Fruit fly (Drosophila melanogaster) whole organism, embryonic: Measurements from ENCODE around the gene Tep4.

Experiments used
- Bgb ChIP-seq: fragments of 200-800 bp; sonication (Bioruptor generic); IDR thresholded peaks from 2 replicates; pipeline ENCODE4 v1.3.6; 2022; ENCODE audit warnings: missing biosample characterization, missing genetic modification characterization; ENCODE audit not compliant: partially characterized antibody
- CG12659 ChIP-seq: fragments of 200-800 bp; sonication (Bioruptor generic); optimal IDR thresholded peaks from 3 replicates; lab custom pipeline; 2017; ENCODE audit warnings: mild to moderate bottlenecking, missing biosample characterization, missing genetic modification reagents, missing genetic modification characterization
- CG12744 ChIP-seq: fragments of 200-800 bp; sonication (Bioruptor generic); optimal IDR thresholded peaks from 2 replicates; lab custom pipeline; 2016; ENCODE audit warnings: missing biosample characterization, missing genetic modification characterization
- CG13287 ChIP-seq: fragments of 200-800 bp; sonication (Bioruptor generic); IDR thresholded peaks from 2 replicates; pipeline ENCODE4 v1.3.6; 2022; ENCODE audit warnings: missing biosample characterization, missing genetic modification characterization; ENCODE audit not compliant: partially characterized antibody
- CG14710 ChIP-seq: fragments of 200-800 bp; sonication (Bioruptor generic); optimal IDR thresholded peaks from 3 replicates; lab custom pipeline; 2019; ENCODE audit warnings: missing biosample characterization, mild to moderate bottlenecking, missing genetic modification characterization, moderate library complexity
- CG15514 ChIP-seq: fragments of 200-800 bp; sonication (Bioruptor generic); optimal IDR thresholded peaks from 3 replicates; lab custom pipeline; 2017; ENCODE audit warnings: missing biosample characterization, missing genetic modification characterization, mild to moderate bottlenecking, moderate library complexity, missing genetic modification reagents
- CG2116 ChIP-seq: fragments of 200-800 bp; sonication (Bioruptor generic); optimal IDR thresholded peaks from 3 replicates; lab custom pipeline; 2018; ENCODE audit warnings: missing biosample characterization, mild to moderate bottlenecking, missing genetic modification characterization
- CG2120 ChIP-seq: fragments of 200-800 bp; sonication (Bioruptor generic); optimal IDR thresholded peaks from 3 replicates; lab custom pipeline; 2016; ENCODE audit warnings: missing biosample characterization, missing genetic modification characterization
- CG2129 ChIP-seq: fragments of 200-800 bp; sonication (Bioruptor generic); IDR thresholded peaks from 2 replicates; pipeline ENCODE4 v1.3.6; 2022; ENCODE audit warnings: missing biosample characterization, missing genetic modification characterization; ENCODE audit not compliant: partially characterized antibody
- CG2712 ChIP-seq: fragments of 200-800 bp; optimal IDR thresholded peaks from 3 replicates; lab custom pipeline; 2019; ENCODE audit warnings: missing biosample characterization, mild to moderate bottlenecking, missing genetic modification characterization, moderate library complexity
- CG30403 ChIP-seq: fragments of 200-800 bp; sonication (Bioruptor generic); optimal IDR thresholded peaks from 3 replicates; lab custom pipeline; 2016; ENCODE audit warnings: missing biosample characterization, missing genetic modification characterization
- CG34224 ChIP-seq: fragments of 200-800 bp; sonication (Bioruptor generic); IDR thresholded peaks from 3 replicates; pipeline ENCODE4 v1.3.6; 2022; ENCODE audit warnings: missing biosample characterization, missing genetic modification characterization; ENCODE audit not compliant: partially characterized antibody
- CG3995 ChIP-seq: fragments of 200-800 bp; sonication (Bioruptor generic); optimal IDR thresholded peaks from 3 replicates; lab custom pipeline; 2016; ENCODE audit warnings: missing biosample characterization, missing genetic modification characterization
- CG4617 ChIP-seq: fragments of 200-800 bp; sonication (Bioruptor generic); optimal IDR thresholded peaks from 3 replicates; lab custom pipeline; 2016; ENCODE audit warnings: missing biosample characterization, missing genetic modification characterization, borderline replicate concordance
- CG6791 ChIP-seq: fragments of 200-800 bp; sonication (Bioruptor generic); IDR thresholded peaks from 3 replicates; pipeline ENCODE4 v1.3.6; 2022; ENCODE audit warnings: missing biosample characterization, missing genetic modification characterization; ENCODE audit not compliant: partially characterized antibody
- CrebB ChIP-seq: fragments of 200-800 bp; sonication (Bioruptor generic); optimal IDR thresholded peaks from 3 replicates; lab custom pipeline; 2018; ENCODE audit warnings: missing biosample characterization, mild to moderate bottlenecking, missing genetic modification characterization
- Deaf1 ChIP-seq: fragments of 200-800 bp; optimal IDR thresholded peaks from 3 replicates; lab custom pipeline; 2019; ENCODE audit warnings: missing biosample characterization, mild to moderate bottlenecking, missing genetic modification characterization, moderate library complexity
- Dll ChIP-seq: fragments of 200-800 bp; sonication (Bioruptor generic); IDR thresholded peaks from 4 replicates; pipeline ENCODE4 v1.3.6; 2022; ENCODE audit warnings: missing biosample characterization, missing genetic modification characterization; ENCODE audit not compliant: partially characterized antibody
- Doc3 ChIP-seq: fragments of 200-800 bp; sonication (Bioruptor generic); IDR thresholded peaks from 3 replicates; pipeline ENCODE4 v1.3.6; 2022; ENCODE audit warnings: missing biosample characterization, missing genetic modification characterization; ENCODE audit not compliant: partially characterized antibody
- Dref ChIP-seq: fragments of 200-800 bp; sonication (Bioruptor generic); IDR thresholded peaks from 2 replicates; pipeline ENCODE4 v1.3.6; 2022; ENCODE audit warnings: missing biosample characterization, missing genetic modification characterization
- E2f2 ChIP-seq: fragments of 200-800 bp; sonication (Bioruptor generic); IDR thresholded peaks from 2 replicates; pipeline ENCODE4 v1.3.6; 2022; ENCODE audit warnings: missing biosample characterization, missing genetic modification characterization
- Hmr ChIP-seq: fragments of 200-800 bp; sonication (Bioruptor generic); optimal IDR thresholded peaks from 3 replicates; lab custom pipeline; 2017; ENCODE audit warnings: mild to moderate bottlenecking, missing biosample characterization, missing genetic modification reagents, missing genetic modification characterization
- Lhr ChIP-seq: fragments of 200-800 bp; sonication (Bioruptor generic); optimal IDR thresholded peaks from 3 replicates; lab custom pipeline; 2017; ENCODE audit warnings: mild to moderate bottlenecking, missing biosample characterization, missing genetic modification reagents, missing genetic modification characterization
- MBD-R2 ChIP-seq: fragments of 200-800 bp; sonication (Bioruptor generic); IDR thresholded peaks from 2 replicates; pipeline ENCODE4 v1.3.6; 2022; ENCODE audit warnings: missing biosample characterization, missing genetic modification characterization
- NK7.1 ChIP-seq: fragments of 200-800 bp; sonication (Bioruptor generic); optimal IDR thresholded peaks from 3 replicates; lab custom pipeline; 2016; ENCODE audit warnings: missing biosample characterization, missing genetic modification characterization
- Oaz ChIP-seq: fragments of 200-800 bp; sonication (Bioruptor generic); IDR thresholded peaks from 2 replicates; pipeline ENCODE4 v1.3.6; 2022; ENCODE audit warnings: missing biosample characterization, missing genetic modification characterization
- Sin3A ChIP-seq: fragments of >200 bp; optimal IDR thresholded peaks from 2 replicates; lab custom pipeline; 2018
- Sry-δ ChIP-seq: fragments of 200-800 bp; sonication (Bioruptor generic); optimal IDR thresholded peaks from 2 replicates; lab custom pipeline; 2016; ENCODE audit warnings: missing biosample characterization, missing genetic modification characterization
- Trl ChIP-seq, 3 experiments: fragments of >200 bp in 2 of 3; fragments of 200-800 bp in 1 of 3; sonication (Bioruptor generic) in 1 of 3; optimal IDR thresholded peaks; 2 replicates in 1 of 3; 3 replicates in 2 of 3; lab custom pipeline; 2016 to 2017; ENCODE audit warnings: missing biosample characterization in 1 of 3, missing genetic modification characterization in 1 of 3
- Xbp1 ChIP-seq: fragments of 200-800 bp; sonication (Bioruptor generic); optimal IDR thresholded peaks from 3 replicates; lab custom pipeline; 2016; ENCODE audit warnings: missing biosample characterization, mild to moderate bottlenecking, missing genetic modification characterization
- bbx ChIP-seq: fragments of 200-800 bp; sonication (Bioruptor generic); IDR thresholded peaks from 2 replicates; pipeline ENCODE4 v1.3.6; 2022; ENCODE audit warnings: missing biosample characterization, missing genetic modification characterization; ENCODE audit not compliant: partially characterized antibody
- bcd ChIP-seq: fragments of 200-800 bp; sonication (Bioruptor generic); optimal IDR thresholded peaks from 2 replicates; lab custom pipeline; 2017; ENCODE audit warnings: missing biosample characterization, mild to moderate bottlenecking, missing genetic modification characterization
- cad ChIP-seq: fragments of >200 bp; optimal IDR thresholded peaks from 2 replicates; lab custom pipeline; 2017; ENCODE audit warnings: missing biosample characterization, missing genetic modification characterization
- chinmo ChIP-seq: fragments of 200-800 bp; sonication (Bioruptor generic); IDR thresholded peaks from 4 replicates; pipeline ENCODE4 v1.3.6; 2022; ENCODE audit warnings: missing biosample characterization, missing genetic modification characterization; ENCODE audit not compliant: partially characterized antibody
- da ChIP-seq: fragments of 200-800 bp; sonication (Bioruptor generic); optimal IDR thresholded peaks from 2 replicates; lab custom pipeline; 2016; ENCODE audit warnings: missing biosample characterization, missing genetic modification characterization
- gfzf ChIP-seq: fragments of 200-800 bp; sonication (Bioruptor generic); optimal IDR thresholded peaks from 2 replicates; lab custom pipeline; 2016; ENCODE audit warnings: missing biosample characterization, mild to moderate bottlenecking, missing genetic modification characterization, moderate library complexity
- grn ChIP-seq: fragments of 200-800 bp; sonication (Bioruptor generic); optimal IDR thresholded peaks from 3 replicates; lab custom pipeline; 2017; ENCODE audit warnings: missing biosample characterization, missing genetic modification characterization
- inv ChIP-seq: fragments of 200-800 bp; sonication (Bioruptor generic); IDR thresholded peaks from 2 replicates; pipeline ENCODE4 v1.3.6; 2022; ENCODE audit warnings: missing biosample characterization, missing genetic modification characterization; ENCODE audit not compliant: partially characterized antibody
- kah ChIP-seq: fragments of 200-800 bp; sonication (Bioruptor generic); optimal IDR thresholded peaks from 2 replicates; lab custom pipeline; 2018; ENCODE audit warnings: missing biosample characterization, mild to moderate bottlenecking, missing genetic modification characterization
- lbe ChIP-seq: fragments of 200-800 bp; sonication (Bioruptor generic); optimal IDR thresholded peaks from 2 replicates; lab custom pipeline; 2016; ENCODE audit warnings: missing biosample characterization, mild to moderate bottlenecking, missing genetic modification characterization
- nmo ChIP-seq: fragments of 200-800 bp; sonication (Bioruptor generic); optimal IDR thresholded peaks from 2 replicates; lab custom pipeline; 2018; ENCODE audit warnings: missing biosample characterization, mild to moderate bottlenecking, missing genetic modification characterization, moderate library complexity
- phol ChIP-seq: fragments of 200-800 bp; sonication (Bioruptor generic); optimal IDR thresholded peaks from 3 replicates; lab custom pipeline; 2018; ENCODE audit warnings: missing biosample characterization, mild to moderate bottlenecking, missing genetic modification characterization, moderate library complexity
- pzg ChIP-seq: fragments of 200-800 bp; sonication (Bioruptor generic); optimal IDR thresholded peaks from 3 replicates; lab custom pipeline; 2018; ENCODE audit warnings: missing biosample characterization, mild to moderate bottlenecking, missing genetic modification characterization, moderate library complexity
- shn ChIP-seq: fragments of 200-800 bp; sonication (Bioruptor generic); optimal IDR thresholded peaks from 3 replicates; lab custom pipeline; 2016; ENCODE audit warnings: missing biosample characterization, missing genetic modification characterization
- sna ChIP-seq: fragments of 200-800 bp; sonication (Bioruptor generic); IDR thresholded peaks from 2 replicates; pipeline ENCODE4 v1.3.6; 2022; ENCODE audit warnings: missing biosample characterization, missing genetic modification characterization; ENCODE audit not compliant: partially characterized antibody
- sob ChIP-seq: fragments of 200-800 bp; sonication (Bioruptor generic); IDR thresholded peaks from 2 replicates; pipeline ENCODE4 v1.3.6; 2022; ENCODE audit warnings: missing biosample characterization, missing genetic modification characterization
- sug ChIP-seq: fragments of 200-800 bp; optimal IDR thresholded peaks from 2 replicates; lab custom pipeline; 2019; ENCODE audit warnings: missing biosample characterization, mild to moderate bottlenecking, missing genetic modification characterization, moderate library complexity
- tgo ChIP-seq: fragments of 200-800 bp; sonication (Bioruptor generic); IDR thresholded peaks from 3 replicates; pipeline ENCODE4 v1.3.6; 2022; ENCODE audit warnings: missing biosample characterization, missing genetic modification characterization
- zen2 ChIP-seq: fragments of 200-800 bp; sonication (Bioruptor generic); IDR thresholded peaks from 3 replicates; pipeline ENCODE4 v1.3.6; 2022; ENCODE audit warnings: missing biosample characterization, missing genetic modification characterization; ENCODE audit not compliant: partially characterized antibody

Gene Tep4

dm6 chr2L:19526316-19526715, 22.0 kb upstream of the Tep4 start, which contains the start of the genes Dpm1 and CG10137 (continued):
- TF ChIP-seq lbe (GFP tag; lab: Kevin White, UChicago) (peak; percentile 63), da (GFP tag; lab: Kevin White, UChicago) (no peak), Lhr (peak; percentile 70), Hmr (GFP tag; lab: Kevin White, UChicago) (peak; percentile 42), CG4617 (GFP tag; lab: Kevin White, UChicago) (peak; percentile 56), Deaf1 (peak; percentile 10), grn (GFP tag; lab: Kevin White, UChicago) (no peak), CrebB (peak; percentile 6), E2f2 (GFP tag; lab: Robert Waterston, UW) (peak; percentile 62), CG30403 (peak; percentile 4), Xbp1 (GFP tag; lab: Kevin White, UChicago) (peak; percentile 3), NK7.1 (GFP tag; lab: Kevin White, UChicago) (no peak), Trl (optimal IDR thresholded peaks at IDR 0.05; lab: Kevin White, UChicago) (no peak), Trl (GFP tag; optimal IDR thresholded peaks at IDR 0.05; lab: Kevin White, UChicago) (no peak), CG13287 (GFP tag; lab: Robert Waterston, UW) (peak; percentile 82), Dref (GFP tag; lab: Robert Waterston, UW) (peak; percentile 62), Doc3 (GFP tag; lab: Robert Waterston, UW) (peak; percentile 77), CG2712 (tag; lab: Kevin White, UChicago) (peak; percentile 23), CG34224 (GFP tag; lab: Robert Waterston, UW) (peak; percentile 75), CG14710 (tag; lab: Kevin White, UChicago) (peak; percentile 49), Dll (peak; percentile 85), CG2120 (GFP tag; lab: Kevin White, UChicago) (peak; percentile 8), shn (GFP tag; lab: Kevin White, UChicago) (no peak), kah (GFP tag; lab: Kevin White, UChicago) (no peak), Bgb (GFP tag; lab: Robert Waterston, UW) (peak; percentile 73), inv (GFP tag; lab: Robert Waterston, UW) (peak; percentile 40; the same call in 1 of the 2 replicates), CG3995 (GFP tag; lab: Kevin White, UChicago) (peak; percentile 41), tgo (GFP tag; lab: Robert Waterston, UW) (no peak), MBD-R2 (GFP tag; lab: Robert Waterston, UW) (peak; percentile 82), CG6791 (peak; percentile 64), nmo (GFP tag; lab: Kevin White, UChicago) (peak; percentile 61), CG12659 (GFP tag; lab: Kevin White, UChicago) (peak; percentile 82), cad (no peak), CG2116 (GFP tag; lab: Kevin White, UChicago) (peak; percentile 74), bbx (GFP tag; lab: Robert Waterston, UW) (peak; percentile 69), CG15514 (GFP tag; lab: Kevin White, UChicago) (peak; percentile 46), Sry-δ (peak; percentile 35), chinmo (GFP tag; lab: Robert Waterston, UW) (0 out of 4 replicates have a peak, but pooled peaks have one; percentile 43), gfzf (peak; percentile 76), phol (tag; lab: Kevin White, UChicago) (peak; percentile 36), Sin3A (lab: Kevin White, UChicago) (peak; percentile 40), Oaz (GFP tag; lab: Robert Waterston, UW) (no peak), sug (peak; percentile 5), CG2129 (GFP tag; lab: Robert Waterston, UW) (peak; percentile 78), sob (0 out of 2 replicates have a peak, but pooled peaks have one; percentile 29), sna (peak; percentile 49; the same call in 1 of the 2 replicates), bcd (GFP tag; lab: Kevin White, UChicago) (peak; percentile 21), CG12744 (GFP tag; lab: Kevin White, UChicago) (no peak), pzg (GFP tag; lab: Kevin White, UChicago) (peak; percentile 63), zen2 (GFP tag; lab: Robert Waterston, UW) (peak; percentile 53; the same call in 1 of the 3 replicates)
